Worm (Caenorhabditis elegans) whole organism, L1 larva: ENCODE measurements around the gene spp-30.

Experiments
- ets-5 ChIP-seq: fragments of 200-800 bp; sonication (Bioruptor generic); IDR thresholded peaks from 2 replicates; pipeline ENCODE4 v1.3.6; 2022; ENCODE audit warnings: missing genetic modification characterization, missing compliant biosample characterization
- fkh-10 ChIP-seq: sonication (generic microtip); optimal IDR thresholded peaks from 2 replicates; lab custom pipeline; 2017; ENCODE audit warnings: missing biosample characterization, missing genetic modification reagents, missing genetic modification characterization
- fos-1 ChIP-seq: fragments of 150-350 bp; optimal IDR thresholded peaks from 2 replicates; lab custom pipeline; 2014; ENCODE audit warnings: missing biosample characterization, missing genetic modification characterization
- lin-39 ChIP-seq: fragments of 150-350 bp; optimal IDR thresholded peaks from 2 replicates; lab custom pipeline; 2014; ENCODE audit warnings: missing biosample characterization, missing genetic modification reagents, missing genetic modification characterization
- lsy-2 ChIP-seq, 2 experiments: fragments of 150-350 bp; optimal IDR thresholded peaks; 2 replicates each; lab custom pipeline; 2014; ENCODE audit warnings: missing biosample characterization in 2 of 2, missing genetic modification characterization in 2 of 2
- nhr-11 ChIP-seq: fragments of 150-350 bp; optimal IDR thresholded peaks from 2 replicates; lab custom pipeline; 2014; ENCODE audit warnings: missing biosample characterization, missing genetic modification characterization
- nhr-19 ChIP-seq: fragments of 200-800 bp; sonication (Bioruptor generic); conservative IDR thresholded peaks from 2 replicates; pipeline ENCODE4 v1.3.6; 2022; ENCODE audit warnings: missing genetic modification characterization, missing compliant biosample characterization
- pqm-1 ChIP-seq: sonication (generic microtip); optimal IDR thresholded peaks from 3 replicates; lab custom pipeline; 2017; ENCODE audit warnings: missing biosample characterization, missing genetic modification characterization
- snpc-4 ChIP-seq: fragments of 150-350 bp; optimal IDR thresholded peaks from 2 replicates; lab custom pipeline; 2014; ENCODE audit warnings: missing biosample characterization, missing genetic modification characterization
- unc-130 ChIP-seq: fragments of 150-350 bp; optimal IDR thresholded peaks from 2 replicates; lab custom pipeline; 2017; ENCODE audit warnings: missing biosample characterization, missing genetic modification characterization, inconsistent platforms
- unc-86 ChIP-seq: sonication (generic microtip); optimal IDR thresholded peaks from 2 replicates; lab custom pipeline; 2016; ENCODE audit warnings: missing genetic modification characterization, missing compliant biosample characterization
- ztf-11 ChIP-seq, 2 experiments: sonication (generic microtip); optimal IDR thresholded peaks; 2 replicates each; lab custom pipeline; 2016 to 2017; ENCODE audit warnings: missing genetic modification characterization in 2 of 2, missing biosample characterization in 1 of 2, missing compliant biosample characterization in 1 of 2

DNA sequence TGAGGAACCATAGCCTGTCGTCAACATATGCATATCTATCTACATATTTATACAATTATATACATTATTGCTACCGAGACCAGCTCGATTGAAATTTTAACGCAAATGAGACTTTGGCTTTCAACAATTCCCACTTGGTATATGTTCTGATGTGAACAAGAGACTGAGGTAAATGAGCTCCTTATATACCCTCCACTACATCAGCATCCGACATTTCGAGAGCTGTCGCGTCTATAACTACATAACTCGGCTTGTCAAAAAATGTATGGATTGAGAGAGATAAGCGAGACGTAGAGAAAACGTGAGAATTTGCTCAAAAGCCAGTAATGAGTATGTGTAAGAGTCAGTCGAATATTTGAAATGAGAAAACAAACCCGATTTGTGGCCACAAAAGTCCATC, 5.0 kb downstream of the spp-30 start:
- no peak for TF ChIP-seq ztf-11 (tag; optimal IDR thresholded peaks at IDR 0.05; lab: Kevin White, UChicago)
- no peak for TF ChIP-seq lsy-2 (tag; optimal IDR thresholded peaks at IDR 0.05; lab: Kevin White, UChicago)
- TF ChIP-seq nhr-11 (tag; lab: Kevin White, UChicago), result no peak
- no peak for TF ChIP-seq unc-86 (tag; lab: Kevin White, UChicago)
- no peak for TF ChIP-seq fos-1 (tag; lab: Kevin White, UChicago)
- TF ChIP-seq ets-5, result no peak
- TF ChIP-seq fkh-10, result no peak
- no peak for TF ChIP-seq lin-39 (tag; lab: Kevin White, UChicago)
- no peak for TF ChIP-seq unc-130 (tag; lab: Kevin White, UChicago)
- no peak for TF ChIP-seq nhr-19
- no peak for TF ChIP-seq pqm-1 (tag; lab: Kevin White, UChicago)
- peak; percentile 59 for TF ChIP-seq snpc-4 (tag; lab: Kevin White, UChicago)
